Fruit fly (Drosophila melanogaster) whole organism, embryonic: ENCODE data around the gene GluProRS.

ENCODE experiments used
- Antp ChIP-seq: fragments of 200-800 bp; sonication (Bioruptor generic); optimal IDR thresholded peaks from 3 replicates; lab custom pipeline; 2016; ENCODE audit warnings: missing biosample characterization, missing genetic modification characterization
- Awh ChIP-seq: fragments of 200-800 bp; sonication (Bioruptor generic); IDR thresholded peaks from 2 replicates; pipeline ENCODE4, ENCODE4 v1.3.6; 2022; ENCODE audit warnings: missing biosample characterization, missing genetic modification characterization
- CG10267 ChIP-seq: fragments of 200-800 bp; sonication (Bioruptor generic); optimal IDR thresholded peaks from 2 replicates; lab custom pipeline; 2018; ENCODE audit warnings: missing biosample characterization, mild to moderate bottlenecking, missing genetic modification characterization, moderate library complexity
- CG12219 ChIP-seq: fragments of 200-800 bp; sonication (Bioruptor generic); optimal IDR thresholded peaks from 3 replicates; lab custom pipeline; 2018; ENCODE audit warnings: missing biosample characterization, mild to moderate bottlenecking, missing genetic modification characterization
- CG12769 ChIP-seq: fragments of 200-800 bp; sonication (Bioruptor generic); optimal IDR thresholded peaks from 2 replicates; lab custom pipeline; 2019; ENCODE audit warnings: missing biosample characterization, mild to moderate bottlenecking, missing genetic modification characterization, moderate library complexity
- CG13296 ChIP-seq: fragments of 200-800 bp; sonication (Bioruptor generic); optimal IDR thresholded peaks from 3 replicates; lab custom pipeline; 2018; ENCODE audit warnings: missing biosample characterization, mild to moderate bottlenecking, missing genetic modification characterization
- CG13424 ChIP-seq: fragments of 200-800 bp; sonication (Bioruptor generic); optimal IDR thresholded peaks from 2 replicates; lab custom pipeline; 2019; ENCODE audit warnings: missing biosample characterization, mild to moderate bottlenecking, missing genetic modification characterization, moderate library complexity
- CG14014 ChIP-seq: fragments of 200-800 bp; sonication (Bioruptor generic); IDR thresholded peaks from 2 replicates; pipeline ENCODE4 v1.3.6; 2022; ENCODE audit warnings: missing biosample characterization, missing genetic modification characterization
- CG14965 ChIP-seq: fragments of 200-800 bp; sonication (Bioruptor generic); optimal IDR thresholded peaks from 2 replicates; lab custom pipeline; 2016; ENCODE audit warnings: missing biosample characterization, missing genetic modification characterization, borderline replicate concordance
- CG15479 ChIP-seq: fragments of 200-800 bp; sonication (Bioruptor generic); optimal IDR thresholded peaks from 3 replicates; lab custom pipeline; 2019; ENCODE audit warnings: missing biosample characterization, mild to moderate bottlenecking, missing genetic modification characterization, moderate library complexity
- CG15696 ChIP-seq: fragments of 200-800 bp; sonication (Bioruptor generic); optimal IDR thresholded peaks from 2 replicates; lab custom pipeline; 2019; ENCODE audit warnings: missing biosample characterization, mild to moderate bottlenecking, missing genetic modification characterization, moderate library complexity
- CG17361 ChIP-seq: fragments of 200-800 bp; sonication (Bioruptor generic); IDR thresholded peaks from 3 replicates; pipeline ENCODE4 v1.3.6; 2022; ENCODE audit warnings: missing biosample characterization, missing genetic modification characterization
- CG2678 ChIP-seq: fragments of 200-800 bp; sonication (Bioruptor generic); optimal IDR thresholded peaks from 3 replicates; lab custom pipeline; 2019; ENCODE audit warnings: missing biosample characterization, mild to moderate bottlenecking, missing genetic modification characterization, moderate library complexity
- CG31365 ChIP-seq: fragments of 200-800 bp; sonication (Bioruptor generic); optimal IDR thresholded peaks from 2 replicates; lab custom pipeline; 2018; ENCODE audit warnings: missing biosample characterization, mild to moderate bottlenecking, missing genetic modification characterization
- CG32767 ChIP-seq: fragments of 200-800 bp; sonication (Bioruptor generic); IDR thresholded peaks from 2 replicates; pipeline ENCODE4 v1.3.6; 2022; ENCODE audit warnings: missing biosample characterization, missing genetic modification characterization
- CG34376 ChIP-seq: fragments of 200-800 bp; sonication (Bioruptor generic); optimal IDR thresholded peaks from 2 replicates; lab custom pipeline; 2018; ENCODE audit warnings: missing biosample characterization, mild to moderate bottlenecking, missing genetic modification characterization
- CG3847 ChIP-seq: fragments of 200-800 bp; sonication (Bioruptor generic); IDR thresholded peaks from 2 replicates; pipeline ENCODE4 v1.3.6; 2022; ENCODE audit warnings: missing biosample characterization, missing genetic modification characterization
- CG4404 ChIP-seq: fragments of 200-800 bp; sonication (Bioruptor generic); IDR thresholded peaks from 2 replicates; pipeline ENCODE4 v1.3.6; 2022; ENCODE audit warnings: missing biosample characterization, missing genetic modification characterization
- CG4707 ChIP-seq: fragments of 200-800 bp; sonication (Bioruptor generic); optimal IDR thresholded peaks from 2 replicates; lab custom pipeline; 2018; ENCODE audit warnings: missing biosample characterization, mild to moderate bottlenecking, missing genetic modification characterization, moderate library complexity
- CG6813 ChIP-seq: fragments of 200-800 bp; sonication (Bioruptor generic); optimal IDR thresholded peaks from 2 replicates; lab custom pipeline; 2017; ENCODE audit warnings: missing biosample characterization, missing genetic modification characterization, mild to moderate bottlenecking, moderate library complexity, missing genetic modification reagents
- CG8290 ChIP-seq, 3 experiments: fragments of 200-800 bp; sonication (Bioruptor generic); optimal IDR thresholded peaks; 2 replicates each; lab custom pipeline; 2016 to 2019; ENCODE audit warnings: missing biosample characterization in 3 of 3, missing genetic modification characterization in 3 of 3, mild to moderate bottlenecking in 2 of 3, moderate library complexity in 1 of 3
- CG9215 ChIP-seq: fragments of 200-800 bp; sonication (Bioruptor generic); IDR thresholded peaks from 2 replicates; pipeline ENCODE4 v1.3.6; 2022; ENCODE audit warnings: missing biosample characterization, missing genetic modification characterization
- Dad ChIP-seq: fragments of 200-800 bp; sonication (Bioruptor generic); optimal IDR thresholded peaks from 3 replicates; lab custom pipeline; 2016; ENCODE audit warnings: missing biosample characterization, missing genetic modification characterization
- E2f2 ChIP-seq: fragments of 200-800 bp; sonication (Bioruptor generic); IDR thresholded peaks from 2 replicates; pipeline ENCODE4 v1.3.6; 2022; ENCODE audit warnings: missing biosample characterization, missing genetic modification characterization
- Fer1 ChIP-seq: fragments of 200-800 bp; sonication (Bioruptor generic); optimal IDR thresholded peaks from 2 replicates; lab custom pipeline; 2017; ENCODE audit warnings: missing biosample characterization, mild to moderate bottlenecking, missing genetic modification characterization
- HLHmδ ChIP-seq: fragments of 200-800 bp; sonication (Bioruptor generic); optimal IDR thresholded peaks from 2 replicates; lab custom pipeline; 2018; ENCODE audit warnings: missing biosample characterization, mild to moderate bottlenecking, missing genetic modification characterization, moderate library complexity
- HmgZ ChIP-seq: fragments of 200-800 bp; sonication (Bioruptor generic); optimal IDR thresholded peaks from 2 replicates; lab custom pipeline; 2018; ENCODE audit warnings: missing biosample characterization, mild to moderate bottlenecking, missing genetic modification characterization
- Hr51 ChIP-seq, 2 experiments: fragments of 200-800 bp; sonication (Bioruptor generic); optimal IDR thresholded peaks; 2 replicates in 1 of 2; 3 replicates in 1 of 2; lab custom pipeline; 2016 to 2018; ENCODE audit warnings: missing biosample characterization in 2 of 2, missing genetic modification characterization in 2 of 2, mild to moderate bottlenecking in 1 of 2, moderate library complexity in 1 of 2
- Jarid2 ChIP-seq: fragments of 200-800 bp; sonication (Bioruptor generic); optimal IDR thresholded peaks from 3 replicates; lab custom pipeline; 2017; ENCODE audit warnings: mild to moderate bottlenecking, missing biosample characterization, missing genetic modification reagents, missing genetic modification characterization
- NC2α ChIP-seq: fragments of 200-800 bp; sonication (Bioruptor generic); optimal IDR thresholded peaks from 2 replicates; lab custom pipeline; 2016; ENCODE audit warnings: missing biosample characterization, missing genetic modification characterization
- NfI ChIP-seq: fragments of 200-800 bp; sonication (Bioruptor generic); optimal IDR thresholded peaks from 3 replicates; lab custom pipeline; 2018; ENCODE audit warnings: missing biosample characterization, mild to moderate bottlenecking, missing genetic modification characterization, moderate library complexity
- Optix ChIP-seq: fragments of 200-800 bp; sonication (Bioruptor generic); IDR thresholded peaks from 3 replicates; pipeline ENCODE4 v1.3.6; 2022; ENCODE audit warnings: missing biosample characterization, missing genetic modification characterization
- Sox100B ChIP-seq: fragments of 200-800 bp; sonication (Bioruptor generic); optimal IDR thresholded peaks from 3 replicates; lab custom pipeline; 2018; ENCODE audit warnings: missing biosample characterization, mild to moderate bottlenecking, missing genetic modification characterization
- Tbp ChIP-seq: fragments of >200 bp; optimal IDR thresholded peaks from 2 replicates; lab custom pipeline; 2018; ENCODE audit warnings: missing biosample characterization, missing genetic modification characterization
- bowl ChIP-seq: fragments of 200-800 bp; sonication (Bioruptor generic); IDR thresholded peaks from 2 replicates; pipeline ENCODE4 v1.3.6; 2022; ENCODE audit warnings: missing biosample characterization, missing genetic modification characterization
- da ChIP-seq: fragments of 200-800 bp; sonication (Bioruptor generic); optimal IDR thresholded peaks from 2 replicates; lab custom pipeline; 2016; ENCODE audit warnings: missing biosample characterization, missing genetic modification characterization
- dm ChIP-seq: fragments of 200-800 bp; sonication (Bioruptor generic); optimal IDR thresholded peaks from 3 replicates; lab custom pipeline; 2016; ENCODE audit warnings: missing biosample characterization, missing genetic modification characterization
- eve ChIP-seq, 2 experiments: fragments of >200 bp; optimal IDR thresholded peaks; 2 replicates each; lab custom pipeline; 2017; ENCODE audit warnings: missing biosample characterization in 2 of 2, missing genetic modification characterization in 2 of 2
- grn ChIP-seq: fragments of 200-800 bp; sonication (Bioruptor generic); optimal IDR thresholded peaks from 3 replicates; lab custom pipeline; 2017; ENCODE audit warnings: missing biosample characterization, missing genetic modification characterization
- ham ChIP-seq: fragments of 200-800 bp; sonication (Bioruptor generic); IDR thresholded peaks from 2 replicates; pipeline ENCODE4 v1.3.6; 2022; ENCODE audit warnings: missing biosample characterization, missing genetic modification characterization
- luna ChIP-seq: fragments of 200-800 bp; sonication (Bioruptor generic); optimal IDR thresholded peaks from 2 replicates; lab custom pipeline; 2016; ENCODE audit warnings: missing biosample characterization, missing genetic modification characterization
- mirr ChIP-seq: fragments of 200-800 bp; sonication (Bioruptor generic); optimal IDR thresholded peaks from 3 replicates; lab custom pipeline; 2018; ENCODE audit warnings: missing biosample characterization, mild to moderate bottlenecking, missing genetic modification characterization
- pros ChIP-seq: fragments of 200-800 bp; sonication (Bioruptor generic); optimal IDR thresholded peaks from 3 replicates; lab custom pipeline; 2019; ENCODE audit warnings: missing biosample characterization, mild to moderate bottlenecking, missing genetic modification characterization, moderate library complexity
- ranshi ChIP-seq: fragments of 200-800 bp; sonication (Bioruptor generic); IDR thresholded peaks from 2 replicates; pipeline ENCODE4 v1.3.6; 2022; ENCODE audit warnings: missing biosample characterization, missing genetic modification characterization
- repo ChIP-seq: fragments of 200-800 bp; sonication (Bioruptor generic); optimal IDR thresholded peaks from 2 replicates; lab custom pipeline; 2016; ENCODE audit warnings: missing biosample characterization, missing genetic modification characterization
- sob ChIP-seq: fragments of 200-800 bp; sonication (Bioruptor generic); IDR thresholded peaks from 2 replicates; pipeline ENCODE4 v1.3.6; 2022; ENCODE audit warnings: missing biosample characterization, missing genetic modification characterization
- unc-4 ChIP-seq: fragments of 200-800 bp; sonication (Bioruptor generic); IDR thresholded peaks from 2 replicates; pipeline ENCODE4 v1.3.6; 2022; ENCODE audit warnings: missing biosample characterization, missing genetic modification characterization; ENCODE audit not compliant: partially characterized antibody
- unpg ChIP-seq: fragments of 200-800 bp; sonication (Bioruptor generic); optimal IDR thresholded peaks from 3 replicates; lab custom pipeline; 2018; ENCODE audit warnings: missing biosample characterization, mild to moderate bottlenecking, missing genetic modification characterization, moderate library complexity
- vvl ChIP-seq: fragments of 200-800 bp; sonication (Bioruptor generic); IDR thresholded peaks from 2 replicates; pipeline ENCODE4 v1.3.6; 2022; ENCODE audit warnings: missing biosample characterization, missing genetic modification characterization
- zfh1 ChIP-seq: fragments of 200-800 bp; sonication (Bioruptor generic); IDR thresholded peaks from 3 replicates; pipeline ENCODE4 v1.3.6; 2022; ENCODE audit warnings: missing biosample characterization, missing genetic modification characterization

GluProRS gene

DNA sequence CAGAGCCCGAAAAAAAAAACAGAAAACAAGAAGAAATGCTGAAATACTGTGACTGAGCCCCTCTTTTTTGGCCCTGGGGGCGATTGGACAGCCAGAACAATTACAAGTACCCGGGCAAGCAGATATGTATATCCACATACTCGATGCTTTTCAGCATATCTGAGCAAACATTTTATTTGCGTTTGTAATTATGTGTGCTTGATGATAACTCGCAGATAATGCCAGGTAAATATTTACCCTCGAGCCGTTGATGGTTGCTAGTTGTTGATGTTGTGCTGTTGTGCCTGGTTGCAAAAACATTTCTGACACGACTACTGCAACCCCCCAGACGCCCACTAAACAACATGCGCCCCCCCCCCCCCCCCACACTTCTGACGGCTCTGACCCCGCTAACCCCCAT lies 38.8 kb downstream of the GluProRS start (continued):
- no peak for TF ChIP-seq luna (GFP tag; lab: Kevin White, UChicago)
- no peak for TF ChIP-seq ham
- no peak for TF ChIP-seq CG4404 (GFP tag; lab: Robert Waterston, UW)
- TF ChIP-seq E2f2, result peak; percentile 30; the same call in 1 of the 2 replicates
- peak; percentile 18 for TF ChIP-seq HLHmδ (GFP tag; lab: Kevin White, UChicago)
- TF ChIP-seq CG15696 (tag; lab: Kevin White, UChicago), result peak; percentile 29
- TF ChIP-seq CG32767 (GFP tag; lab: Robert Waterston, UW), result no peak; the same call in 1 of the 2 replicates
- peak; percentile 85 for TF ChIP-seq Fer1
- 0 out of 3 replicates have a peak, but pooled peaks have one; percentile 16 for TF ChIP-seq CG17361 (GFP tag; lab: Robert Waterston, UW)
- no peak for TF ChIP-seq CG10267 (tag; lab: Kevin White, UChicago)
- TF ChIP-seq unc-4, result no peak
- TF ChIP-seq eve (GFP tag; optimal IDR thresholded peaks at IDR 0.05; lab: Kevin White, UChicago), result no peak
- no peak for TF ChIP-seq zfh1 (GFP tag; lab: Robert Waterston, UW)
- peak; percentile 56 for TF ChIP-seq CG12219 (GFP tag; lab: Kevin White, UChicago)
- TF ChIP-seq Antp (GFP tag; lab: Kevin White, UChicago), result no peak
- peak; percentile 69 for TF ChIP-seq CG31365
- TF ChIP-seq Sox100B (GFP tag; lab: Kevin White, UChicago), result peak; percentile 61
- peak; percentile 74 for TF ChIP-seq CG2678 (tag; lab: Kevin White, UChicago)
- no peak for TF ChIP-seq CG8290 (GFP tag; optimal IDR thresholded peaks at IDR 0.05; lab: Kevin White, UChicago)
- TF ChIP-seq CG8290 (tag; optimal IDR thresholded peaks at IDR 0.05; lab: Kevin White, UChicago), result peak in 1 of 2 experiments; percentile 84
- peak; percentile 41 for TF ChIP-seq NfI (GFP tag; lab: Kevin White, UChicago)
- TF ChIP-seq grn (GFP tag; lab: Kevin White, UChicago), result peak; percentile 6
- no peak for TF ChIP-seq repo (GFP tag; lab: Kevin White, UChicago)
- TF ChIP-seq CG9215 (GFP tag; lab: Robert Waterston, UW), result no peak
- peak; percentile 88 for TF ChIP-seq CG13296 (GFP tag; lab: Kevin White, UChicago)
- TF ChIP-seq sob (GFP tag; lab: Robert Waterston, UW), result peak; percentile 63; the same call in 1 of the 2 replicates
- no peak for TF ChIP-seq Dad (GFP tag; lab: Kevin White, UChicago)
- no peak for TF ChIP-seq da (GFP tag; lab: Kevin White, UChicago)
- TF ChIP-seq CG14965 (GFP tag; lab: Kevin White, UChicago), result no peak
- TF ChIP-seq dm (GFP tag; lab: Kevin White, UChicago), result no peak
- peak; percentile 51 for TF ChIP-seq CG13424
- peak; percentile 2 for TF ChIP-seq CG34376 (GFP tag; lab: Kevin White, UChicago)
- no peak for TF ChIP-seq bowl (GFP tag; lab: Robert Waterston, UW)
- TF ChIP-seq Tbp (GFP tag; lab: Kevin White, UChicago), result no peak
- peak; percentile 43 for TF ChIP-seq HmgZ (tag; lab: Kevin White, UChicago)
- no peak for TF ChIP-seq CG3847
- TF ChIP-seq CG6813 (GFP tag; lab: Kevin White, UChicago), result peak; percentile 80
- no peak for TF ChIP-seq CG15479 (GFP tag; lab: Kevin White, UChicago)
- TF ChIP-seq Jarid2 (GFP tag; lab: Kevin White, UChicago), result peak; percentile 36
- TF ChIP-seq Awh (GFP tag; lab: Robert Waterston, UW), result peak; percentile 59; the same call in 1 of the 2 replicates
- peak in 1 of 2 experiments; percentile 25 for TF ChIP-seq Hr51 (GFP tag; optimal IDR thresholded peaks at IDR 0.05; lab: Kevin White, UChicago)
- TF ChIP-seq CG14014, result peak; percentile 67; the same call in 1 of the 2 replicates
- TF ChIP-seq mirr (GFP tag; lab: Kevin White, UChicago), result peak; percentile 83
- TF ChIP-seq ranshi (GFP tag; lab: Robert Waterston, UW), result peak; percentile 31; the same call in 1 of the 2 replicates
- peak; percentile 55 for TF ChIP-seq unpg (GFP tag; lab: Kevin White, UChicago)
- peak; percentile 32 for TF ChIP-seq CG4707 (GFP tag; lab: Kevin White, UChicago)
- TF ChIP-seq NC2α (GFP tag; lab: Kevin White, UChicago), result no peak
- TF ChIP-seq vvl (GFP tag; lab: Robert Waterston, UW), result no peak
- peak; percentile 56 for TF ChIP-seq CG12769 (tag; lab: Kevin White, UChicago)
- no peak for TF ChIP-seq Optix (GFP tag; lab: Robert Waterston, UW)
- TF ChIP-seq pros (GFP tag; lab: Kevin White, UChicago), result no peak
